Worm (Caenorhabditis elegans) whole organism, L4 larva: ENCODE data around the gene F47B7.2.

Experiments used
- F44E2.7 ChIP-seq: fragments of 200-800 bp; sonication (Bioruptor generic); IDR thresholded peaks from 2 replicates; pipeline ENCODE4 v2.1.2; 2022; ENCODE audit warnings: missing genetic modification characterization, missing compliant biosample characterization
- F49E8.2 ChIP-seq: sonication (generic microtip); optimal IDR thresholded peaks from 2 replicates; lab custom pipeline; 2016; ENCODE audit warnings: missing compliant biosample characterization, mild to moderate bottlenecking, missing genetic modification characterization, borderline replicate concordance
- R02D3.7 ChIP-seq: fragments of 150-350 bp; sonication (generic microtip); optimal IDR thresholded peaks from 3 replicates; lab custom pipeline; 2014; ENCODE audit warnings: missing biosample characterization, missing genetic modification characterization
- T26A8.4 ChIP-seq: fragments of 200-800 bp; sonication (Bioruptor generic); IDR thresholded peaks from 2 replicates; pipeline ENCODE4 v1.3.6; 2022; ENCODE audit warnings: missing genetic modification characterization, missing compliant biosample characterization
- Y48G9A.11 ChIP-seq: fragments of 200-800 bp; sonication (Bioruptor generic); IDR thresholded peaks from 2 replicates; pipeline ENCODE4 v1.3.6; 2022; ENCODE audit warnings: missing genetic modification reagents, missing genetic modification characterization, missing compliant biosample characterization
- ZK546.5 ChIP-seq, 2 experiments: sonication (generic microtip); optimal IDR thresholded peaks; 2 replicates each; lab custom pipeline; 2017; ENCODE audit warnings: missing biosample characterization in 2 of 2, missing genetic modification characterization in 2 of 2
- aha-1 ChIP-seq: fragments of 150-350 bp; peaks from one replicate; lab custom pipeline; 2014; ENCODE audit warnings: missing biosample characterization, missing genetic modification characterization
- ama-1 ChIP-seq: fragments of 150-350 bp; optimal IDR thresholded peaks from 2 replicates; lab custom pipeline; 2014; ENCODE audit warnings: inconsistent platforms, mixed read lengths
- attf-4 ChIP-seq: sonication (generic microtip); optimal IDR thresholded peaks from 3 replicates; lab custom pipeline; 2017; ENCODE audit warnings: missing biosample characterization, missing genetic modification characterization
- ceh-28 ChIP-seq: fragments of 150-350 bp; optimal IDR thresholded peaks from 2 replicates; lab custom pipeline; 2014; ENCODE audit warnings: missing biosample characterization, missing genetic modification reagents, missing genetic modification characterization
- ceh-44 ChIP-seq: fragments of 200-800 bp; sonication (Bioruptor generic); IDR thresholded peaks from 2 replicates; pipeline ENCODE4 v1.3.6; 2022; ENCODE audit warnings: missing genetic modification reagents, missing genetic modification characterization, missing compliant biosample characterization
- ceh-62 ChIP-seq: sonication (generic microtip); optimal IDR thresholded peaks from 2 replicates; lab custom pipeline; 2017; ENCODE audit warnings: missing biosample characterization, missing genetic modification characterization
- ces-1 ChIP-seq: fragments of 150-350 bp; sonication (generic microtip); optimal IDR thresholded peaks from 4 replicates; lab custom pipeline; 2014; ENCODE audit warnings: missing biosample characterization, missing genetic modification reagents, missing genetic modification characterization
- cey-2 ChIP-seq: sonication (generic microtip); optimal IDR thresholded peaks from 3 replicates; lab custom pipeline; 2017; ENCODE audit warnings: missing genetic modification characterization, mild to moderate bottlenecking, missing compliant biosample characterization, antibody characterized with exemption, borderline replicate concordance; ENCODE audit not compliant: insufficient read depth
- daf-12 ChIP-seq: fragments of 150-350 bp; optimal IDR thresholded peaks from 2 replicates; lab custom pipeline; 2014; ENCODE audit warnings: missing biosample characterization, missing genetic modification reagents, missing genetic modification characterization
- daf-16 ChIP-seq, 3 experiments: sonication (generic microtip); optimal IDR thresholded peaks; 2 replicates each; lab custom pipeline; 2016 to 2017; ENCODE audit warnings: missing genetic modification characterization in 3 of 3, missing genetic modification reagents in 3 of 3, mild to moderate bottlenecking in 2 of 3, missing compliant biosample characterization in 2 of 3, missing biosample characterization in 1 of 3, moderate library complexity in 1 of 3
- daf-19 ChIP-seq: fragments of 200-800 bp; sonication (Bioruptor generic); conservative IDR thresholded peaks from 2 replicates; pipeline ENCODE4 v1.3.6; 2022; ENCODE audit warnings: missing genetic modification characterization, missing compliant biosample characterization
- dve-1 ChIP-seq: sonication (generic microtip); optimal IDR thresholded peaks from 2 replicates; lab custom pipeline; 2017; ENCODE audit warnings: antibody characterized with exemption, mild to moderate bottlenecking, missing genetic modification characterization, missing compliant biosample characterization; ENCODE audit not compliant: insufficient read depth
- egl-27 ChIP-seq: sonication (generic microtip); optimal IDR thresholded peaks from 3 replicates; lab custom pipeline; 2017; ENCODE audit warnings: missing biosample characterization, missing genetic modification reagents, missing genetic modification characterization
- egl-43 ChIP-seq: fragments of 200-800 bp; sonication (Bioruptor generic); IDR thresholded peaks from 2 replicates; pipeline ENCODE4 v1.3.6; 2022; ENCODE audit warnings: missing genetic modification reagents, missing genetic modification characterization, missing compliant biosample characterization
- gei-8 ChIP-seq: fragments of 200-800 bp; sonication (Bioruptor generic); optimal IDR thresholded peaks from 2 replicates; lab custom pipeline; 2018; ENCODE audit warnings: mild to moderate bottlenecking, missing genetic modification characterization, missing compliant biosample characterization
- hlh-11 ChIP-seq: fragments of 200-800 bp; sonication (Bioruptor generic); optimal IDR thresholded peaks from 2 replicates; lab custom pipeline; 2018; ENCODE audit warnings: mild to moderate bottlenecking, missing genetic modification characterization, missing compliant biosample characterization
- hmg-1.1 ChIP-seq: fragments of 200-800 bp; sonication (Bioruptor generic); IDR thresholded peaks from 2 replicates; pipeline ENCODE4 v1.3.6; 2022; ENCODE audit warnings: missing genetic modification reagents, missing genetic modification characterization, missing compliant biosample characterization
- lin-1 ChIP-seq: fragments of 200-800 bp; sonication (Bioruptor generic); IDR thresholded peaks from 2 replicates; pipeline ENCODE4 v1.3.6; 2022; ENCODE audit warnings: missing genetic modification reagents, missing genetic modification characterization, missing compliant biosample characterization
- lir-3 ChIP-seq: sonication (generic microtip); optimal IDR thresholded peaks from 2 replicates; lab custom pipeline; 2016; ENCODE audit warnings: mild to moderate bottlenecking, missing genetic modification characterization, missing compliant biosample characterization
- lsy-2 ChIP-seq, 2 experiments: fragments of 150-350 bp in 1 of 2; sonication (generic microtip) in 1 of 2; optimal IDR thresholded peaks; 2 replicates each; lab custom pipeline; 2014 to 2017; ENCODE audit warnings: missing biosample characterization in 2 of 2, missing genetic modification characterization in 2 of 2
- madf-5 ChIP-seq, 2 experiments: fragments of 200-800 bp; sonication (Bioruptor generic); IDR thresholded peaks; 2 replicates each; pipeline ENCODE4 v1.3.6; 2022; ENCODE audit warnings: missing compliant biosample characterization in 2 of 2, missing genetic modification characterization in 2 of 2
- madf-9 ChIP-seq: fragments of 200-800 bp; sonication (Bioruptor generic); conservative IDR thresholded peaks from 2 replicates; pipeline ENCODE4 v1.3.6; 2022; ENCODE audit warnings: missing genetic modification reagents, missing genetic modification characterization, missing compliant biosample characterization
- mdl-1 ChIP-seq, 2 experiments: fragments of 150-350 bp in 1 of 2; sonication (generic microtip) in 1 of 2; optimal IDR thresholded peaks; 2 replicates each; lab custom pipeline; 2014 to 2017; ENCODE audit warnings: missing biosample characterization in 2 of 2, missing genetic modification characterization in 2 of 2
- mdt-29 ChIP-seq: fragments of 200-800 bp; sonication (Bioruptor generic); IDR thresholded peaks from 2 replicates; pipeline ENCODE4 v1.3.6; 2022; ENCODE audit warnings: missing genetic modification reagents, missing genetic modification characterization, missing compliant biosample characterization
- mes-2 ChIP-seq: sonication (generic microtip); optimal IDR thresholded peaks from 2 replicates; lab custom pipeline; 2016; ENCODE audit warnings: missing genotype, mild to moderate bottlenecking, missing genetic modification characterization, missing compliant biosample characterization; ENCODE audit not compliant: poor library complexity, severe bottlenecking
- mxl-2 ChIP-seq: fragments of 200-800 bp; sonication (Bioruptor generic); conservative IDR thresholded peaks from 2 replicates; pipeline ENCODE4 v1.3.6; 2022; ENCODE audit warnings: missing genetic modification reagents, missing genetic modification characterization, missing compliant biosample characterization
- mxl-3 ChIP-seq: fragments of 200-800 bp; sonication (Bioruptor generic); optimal IDR thresholded peaks from 2 replicates; lab custom pipeline; 2018; ENCODE audit warnings: mild to moderate bottlenecking, missing genetic modification characterization, missing compliant biosample characterization
- nhr-111 ChIP-seq: fragments of 200-800 bp; sonication (Bioruptor generic); optimal IDR thresholded peaks from 2 replicates; lab custom pipeline; 2018; ENCODE audit warnings: mild to moderate bottlenecking, missing genetic modification characterization, missing compliant biosample characterization
- nhr-237 ChIP-seq: sonication (generic microtip); optimal IDR thresholded peaks from 2 replicates; lab custom pipeline; 2017; ENCODE audit warnings: missing biosample characterization, missing genetic modification characterization
- nhr-28 ChIP-seq: fragments of 150-350 bp; optimal IDR thresholded peaks from 2 replicates; lab custom pipeline; 2014; ENCODE audit warnings: missing biosample characterization, missing genetic modification characterization
- nhr-48 ChIP-seq: sonication (generic microtip); optimal IDR thresholded peaks from 2 replicates; lab custom pipeline; 2016; ENCODE audit warnings: mild to moderate bottlenecking, missing genetic modification characterization, missing compliant biosample characterization
- nhr-6 ChIP-seq: fragments of 150-350 bp; optimal IDR thresholded peaks from 2 replicates; lab custom pipeline; 2014; ENCODE audit warnings: missing biosample characterization, missing genetic modification characterization
- nhr-76 ChIP-seq: fragments of 150-350 bp; optimal IDR thresholded peaks from 2 replicates; lab custom pipeline; 2014; ENCODE audit warnings: missing biosample characterization, missing genetic modification characterization
- rbr-2 ChIP-seq: sonication (generic microtip); optimal IDR thresholded peaks from 2 replicates; lab custom pipeline; 2016; ENCODE audit warnings: missing genotype, missing genetic modification characterization, missing compliant biosample characterization
- set-16 ChIP-seq: fragments of 200-800 bp; sonication (Bioruptor generic); IDR thresholded peaks from 2 replicates; pipeline ENCODE4 v1.3.6; 2022; ENCODE audit warnings: missing genetic modification reagents, missing genetic modification characterization, missing compliant biosample characterization
- skn-1 ChIP-seq: fragments of 150-350 bp; optimal IDR thresholded peaks from 2 replicates; lab custom pipeline; 2014; ENCODE audit warnings: missing biosample characterization, missing genetic modification characterization
- spr-1 ChIP-seq: sonication (generic microtip); optimal IDR thresholded peaks from 2 replicates; lab custom pipeline; 2016; ENCODE audit warnings: mild to moderate bottlenecking, missing genetic modification characterization, missing compliant biosample characterization
- spr-3 ChIP-seq: fragments of 200-800 bp; sonication (Bioruptor generic); optimal IDR thresholded peaks from 2 replicates; lab custom pipeline; 2018; ENCODE audit warnings: mild to moderate bottlenecking, missing genetic modification characterization, missing compliant biosample characterization
- unc-39 ChIP-seq: sonication (generic microtip); optimal IDR thresholded peaks from 2 replicates; lab custom pipeline; 2017; ENCODE audit warnings: missing biosample characterization, missing genetic modification characterization
- unc-62 ChIP-seq, 3 experiments: fragments of 150-350 bp in 1 of 3; sonication (generic microtip); optimal IDR thresholded peaks in 2 of 3; peaks in 1 of 3; 1 replicate in 1 of 3; 2 replicates in 2 of 3; lab custom pipeline; 2014 to 2017; ENCODE audit warnings: missing biosample characterization in 3 of 3, missing genetic modification characterization in 3 of 3, missing genetic modification reagents in 3 of 3, missing genotype in 1 of 3
- zag-1 ChIP-seq: fragments of 150-350 bp; optimal IDR thresholded peaks from 2 replicates; lab custom pipeline; 2014; ENCODE audit warnings: missing biosample characterization, missing genetic modification characterization
- zip-2 ChIP-seq: fragments of 150-350 bp; optimal IDR thresholded peaks from 2 replicates; lab custom pipeline; 2014; ENCODE audit warnings: missing biosample characterization, missing genetic modification characterization
- ztf-11 ChIP-seq: fragments of 150-350 bp; optimal IDR thresholded peaks from 2 replicates; lab custom pipeline; 2014; ENCODE audit warnings: missing biosample characterization, missing genetic modification characterization
- ztf-7 ChIP-seq: fragments of 150-350 bp; optimal IDR thresholded peaks from 2 replicates; lab custom pipeline; 2014; ENCODE audit warnings: missing biosample characterization, missing genetic modification characterization

Gene F47B7.2

DNA sequence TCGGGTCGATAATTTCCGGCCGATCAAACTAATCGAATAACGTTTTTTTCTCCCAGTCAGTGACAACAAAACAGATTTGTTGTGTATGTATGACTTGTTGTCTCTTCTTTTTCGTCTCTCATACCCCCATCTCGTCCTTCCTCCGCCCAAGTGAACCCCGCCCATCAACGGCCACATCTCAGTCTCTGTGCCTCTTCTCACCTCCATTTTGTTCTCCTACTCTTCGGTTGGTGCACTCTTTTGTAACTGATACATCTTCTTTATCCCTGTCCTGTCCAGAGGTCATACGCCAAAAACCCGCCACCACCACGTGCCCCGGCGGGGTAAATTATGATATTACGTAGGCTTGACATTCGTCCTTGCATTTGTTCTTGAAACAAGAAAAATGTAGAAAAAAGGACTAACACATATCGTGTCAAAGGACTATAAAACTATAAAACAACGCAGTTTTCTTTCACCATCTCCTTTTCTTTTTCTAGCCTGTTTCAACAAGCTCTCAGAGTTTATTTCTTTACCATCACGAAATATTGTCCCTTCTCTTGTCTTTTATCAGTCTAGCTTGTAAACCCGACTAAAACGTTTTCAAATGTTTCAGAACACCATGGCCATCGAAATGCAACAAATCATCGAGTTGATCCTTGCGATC, 15.0 kb downstream of the F47B7.2 start, which contains the start of gene pmpl-1 (continued):
- TF ChIP-seq mxl-3 = peak; percentile 2
- no peak for TF ChIP-seq mdt-29 (GFP tag; lab: Robert Waterston, UW)
- TF ChIP-seq spr-3 (GFP tag; lab: Kevin White, UChicago) = no peak
- no peak for TF ChIP-seq skn-1 (tag; lab: Kevin White, UChicago)
- TF ChIP-seq lsy-2 (tag; optimal IDR thresholded peaks at IDR 0.05; lab: Kevin White, UChicago) = peak; percentile 5 to 31
- no peak for TF ChIP-seq ZK546.5 (tag; optimal IDR thresholded peaks at IDR 0.05; lab: Kevin White, UChicago)
- no peak for TF ChIP-seq nhr-111 (GFP tag; lab: Kevin White, UChicago)
- TF ChIP-seq rbr-2 = peak; percentile 47
- TF ChIP-seq mxl-2 (GFP tag; lab: Robert Waterston, UW) = no peak
- no peak for TF ChIP-seq egl-43 (GFP tag; lab: Robert Waterston, UW)
- TF ChIP-seq zip-2 (tag; lab: Kevin White, UChicago) = no peak
- no peak for TF ChIP-seq zag-1 (tag; lab: Kevin White, UChicago)
- no peak for TF ChIP-seq set-16
- no peak for TF ChIP-seq nhr-76 (tag; lab: Kevin White, UChicago)
- peak; percentile 44 for TF ChIP-seq hlh-11
- no peak for TF ChIP-seq daf-19 (GFP tag; lab: Robert Waterston, UW)
- no peak for TF ChIP-seq cey-2
- TF ChIP-seq T26A8.4 (GFP tag; lab: Robert Waterston, UW) = no peak
- TF ChIP-seq nhr-48 (tag; lab: Kevin White, UChicago) = peak; percentile 22
- TF ChIP-seq ceh-28 (tag; lab: Kevin White, UChicago) = no peak
- TF ChIP-seq lin-1 (GFP tag; lab: Robert Waterston, UW) = no peak
- peak in 1 of 2 experiments; percentile 16 for TF ChIP-seq daf-16 (GFP tag; optimal IDR thresholded peaks at IDR 0.05; lab: Kevin White, UChicago)
- peak; percentile 5 for TF ChIP-seq daf-16 (tag; optimal IDR thresholded peaks at IDR 0.05; lab: Kevin White, UChicago)
- TF ChIP-seq unc-39 (tag; lab: Kevin White, UChicago) = no peak
- TF ChIP-seq ces-1 (GFP tag; lab: Kevin White, UChicago) = no peak
- TF ChIP-seq madf-9 = no peak
- TF ChIP-seq ama-1 (lab: Kevin White, UChicago) = peak; percentile 81
- peak; percentile 99 for TF ChIP-seq aha-1 (tag; lab: Kevin White, UChicago)
- no peak for TF ChIP-seq F49E8.2 (tag; lab: Kevin White, UChicago)
- TF ChIP-seq mes-2 (tag; lab: Kevin White, UChicago) = peak; percentile 18
- TF ChIP-seq F44E2.7 = no peak
- TF ChIP-seq ztf-11 = no peak
- no peak for TF ChIP-seq attf-4 (tag; lab: Kevin White, UChicago)
- TF ChIP-seq nhr-28 = peak; percentile 44
- no peak for TF ChIP-seq daf-12 (tag; lab: Kevin White, UChicago)
- peak in 1 of 2 experiments; percentile 93 for TF ChIP-seq unc-62 (GFP tag; optimal IDR thresholded peaks at IDR 0.05 in 1 of 2; lab: Kevin White, UChicago)
- no peak for TF ChIP-seq unc-62 (tag; optimal IDR thresholded peaks at IDR 0.05; lab: Kevin White, UChicago)
- TF ChIP-seq ceh-44 (GFP tag; lab: Robert Waterston, UW) = no peak
- no peak for TF ChIP-seq spr-1

DNA sequence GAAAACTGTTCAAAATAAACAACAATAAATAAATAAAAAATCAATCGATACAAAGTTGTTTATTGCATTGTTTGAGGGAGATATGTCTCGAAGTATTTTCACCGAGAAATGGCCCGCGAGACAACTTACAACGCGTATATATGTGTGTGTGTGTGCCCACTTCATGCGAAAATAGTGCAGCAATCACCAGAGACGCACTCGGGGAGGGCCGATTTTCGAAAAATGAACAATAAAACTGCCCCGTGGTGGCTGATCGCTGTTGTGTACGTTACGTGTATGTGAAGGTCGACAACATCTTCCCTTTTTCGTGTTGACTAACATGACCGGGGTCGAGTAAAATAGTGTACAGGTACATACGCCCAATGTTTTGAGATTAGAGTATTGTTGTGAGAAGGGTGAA, 15.9 kb downstream of the F47B7.2 start:
- TF ChIP-seq nhr-6 (tag; lab: Kevin White, UChicago) (peak; percentile 19), ceh-62 (tag; lab: Kevin White, UChicago) (no peak), lir-3 (tag; lab: Kevin White, UChicago) (no peak), nhr-28 (peak; percentile 52), rbr-2 (no peak), dve-1 (peak; percentile 73), mdl-1 (tag; optimal IDR thresholded peaks at IDR 0.05; lab: Kevin White, UChicago) (peak; percentile 28 to 66), ztf-7 (no peak), ces-1 (GFP tag; lab: Kevin White, UChicago) (no peak), madf-5 (GFP tag; IDR thresholded peaks at IDR 0.05; lab: Robert Waterston, UW) (no peak), gei-8 (no peak), R02D3.7 (tag; lab: Kevin White, UChicago) (no peak), mxl-3 (peak; percentile 20), nhr-237 (no peak), hmg-1.1 (GFP tag; lab: Robert Waterston, UW) (no peak), egl-27 (tag; lab: Kevin White, UChicago) (no peak), spr-3 (GFP tag; lab: Kevin White, UChicago) (no peak), Y48G9A.11 (GFP tag; lab: Robert Waterston, UW) (no peak), nhr-48 (tag; lab: Kevin White, UChicago) (no peak)
